Fruit fly (Drosophila melanogaster) whole organism, wandering third instar larva: ENCODE measurements around the gene RpS14a.
A peak's percentile ranks its signal among the peaks of the same experiment; 100 is the strongest.

Source experiments
- Abd-B ChIP-seq: fragments of >200 bp; optimal IDR thresholded peaks from 2 replicates; lab custom pipeline; 2017; ENCODE audit warnings: missing biosample characterization, missing genetic modification characterization
- CG32264 ChIP-seq: fragments of 200-800 bp; sonication (Bioruptor generic); optimal IDR thresholded peaks from 2 replicates; lab custom pipeline; 2016; ENCODE audit warnings: missing biosample characterization, missing genetic modification characterization
- CG9705 ChIP-seq: fragments of 200-800 bp; sonication (Bioruptor generic); optimal IDR thresholded peaks from 2 replicates; lab custom pipeline; 2018; ENCODE audit warnings: missing biosample characterization, mild to moderate bottlenecking, missing genetic modification characterization
- CrebA ChIP-seq: fragments of 200-800 bp; sonication (Bioruptor generic); optimal IDR thresholded peaks from 2 replicates; lab custom pipeline; 2016; ENCODE audit warnings: missing biosample characterization, mild to moderate bottlenecking, missing genetic modification characterization, borderline replicate concordance
- Dfd ChIP-seq: fragments of >200 bp; optimal IDR thresholded peaks from 2 replicates; lab custom pipeline; 2017; ENCODE audit warnings: missing biosample characterization, missing genetic modification characterization
- Dif ChIP-seq: fragments of 200-275, 200-300 bp; sonication (Bioruptor generic); optimal IDR thresholded peaks from 2 replicates; lab custom pipeline; 2018; ENCODE audit warnings: missing biosample characterization, missing genetic modification characterization; ENCODE audit not compliant: partially characterized antibody
- HLH106 ChIP-seq: fragments of 200-800 bp; optimal IDR thresholded peaks from 3 replicates; lab custom pipeline; 2019; ENCODE audit warnings: missing biosample characterization, mild to moderate bottlenecking, missing genetic modification characterization, moderate library complexity
- Hnf4 ChIP-seq: fragments of 200-800 bp; sonication (Bioruptor generic); optimal IDR thresholded peaks from 2 replicates; lab custom pipeline; 2016; ENCODE audit warnings: missing biosample characterization, mild to moderate bottlenecking, missing genetic modification characterization
- Hr78 ChIP-seq: fragments of >200 bp; optimal IDR thresholded peaks from 2 replicates; lab custom pipeline; 2017; ENCODE audit warnings: missing biosample characterization, missing genetic modification characterization
- Jra ChIP-seq: sonication (Bioruptor generic); optimal IDR thresholded peaks from 2 replicates; lab custom pipeline; 2016; ENCODE audit warnings: missing biosample characterization, missing genetic modification characterization
- Mio ChIP-seq: sonication (Bioruptor generic); optimal IDR thresholded peaks from 2 replicates; lab custom pipeline; 2016; ENCODE audit warnings: missing biosample characterization, missing genetic modification characterization
- Myc ChIP-seq: fragments of >200 bp; optimal IDR thresholded peaks from 2 replicates; lab custom pipeline; 2017
- OdsH ChIP-seq: fragments of 200-800 bp; sonication (Bioruptor generic); optimal IDR thresholded peaks from 2 replicates; lab custom pipeline; 2016; ENCODE audit warnings: missing biosample characterization, mild to moderate bottlenecking, missing genetic modification characterization
- Rel ChIP-seq, 2 experiments: fragments of 200-800 bp; sonication (Bioruptor generic) in 1 of 2; optimal IDR thresholded peaks; 2 replicates in 1 of 2; 3 replicates in 1 of 2; lab custom pipeline; 2016 to 2019; ENCODE audit warnings: mild to moderate bottlenecking in 2 of 2, missing biosample characterization in 2 of 2, missing genetic modification characterization in 2 of 2, moderate library complexity in 1 of 2
- Sp1 ChIP-seq: fragments of 200-800 bp; sonication (Bioruptor generic); optimal IDR thresholded peaks from 3 replicates; lab custom pipeline; 2019; ENCODE audit warnings: missing biosample characterization, mild to moderate bottlenecking, missing genetic modification characterization, moderate library complexity
- Vsx2 ChIP-seq: fragments of 200-300, 225-300 bp; sonication (Bioruptor generic); optimal IDR thresholded peaks from 2 replicates; lab custom pipeline; 2018; ENCODE audit warnings: missing biosample characterization, missing genetic modification characterization; ENCODE audit not compliant: partially characterized antibody
- brk ChIP-seq: fragments of 200-800 bp; sonication (Bioruptor generic); optimal IDR thresholded peaks from 2 replicates; lab custom pipeline; 2016; ENCODE audit warnings: missing biosample characterization, mild to moderate bottlenecking, missing genetic modification characterization
- dl ChIP-seq, 2 experiments: fragments of 175-275, 200-275 bp in 1 of 2; fragments of 200-275 bp in 1 of 2; sonication (Bioruptor generic); optimal IDR thresholded peaks; lab custom pipeline; 2018; ENCODE audit warnings: mild to moderate bottlenecking in 2 of 2, missing biosample characterization in 2 of 2, missing genetic modification characterization in 2 of 2, moderate library complexity in 2 of 2; ENCODE audit not compliant: partially characterized antibody in 2 of 2, insufficient read depth in 1 of 2
- dmrt93B ChIP-seq: fragments of 200-800 bp; sonication (Bioruptor generic); optimal IDR thresholded peaks from 2 replicates; lab custom pipeline; 2018; ENCODE audit warnings: missing biosample characterization, mild to moderate bottlenecking, missing genetic modification characterization
- dsf ChIP-seq: sonication (Bioruptor generic); optimal IDR thresholded peaks from 2 replicates; lab custom pipeline; 2016; ENCODE audit warnings: missing biosample characterization, missing genetic modification characterization, borderline replicate concordance
- ey ChIP-seq: fragments of 200-800 bp; sonication (Bioruptor generic); optimal IDR thresholded peaks from 2 replicates; lab custom pipeline; 2016; ENCODE audit warnings: missing biosample characterization, missing genetic modification characterization
- foxo ChIP-seq, 2 experiments: fragments of 200-800 bp; sonication (Bioruptor generic); optimal IDR thresholded peaks; 2 replicates in 1 of 2; 3 replicates in 1 of 2; lab custom pipeline; 2016 to 2017; ENCODE audit warnings: missing biosample characterization in 2 of 2, missing genetic modification characterization in 2 of 2
- fru ChIP-seq: fragments of 200-800 bp; sonication (Bioruptor generic); optimal IDR thresholded peaks from 3 replicates; lab custom pipeline; 2016; ENCODE audit warnings: missing biosample characterization, mild to moderate bottlenecking, missing genetic modification characterization
- h ChIP-seq: fragments of 200-800 bp; sonication (Bioruptor generic); optimal IDR thresholded peaks from 3 replicates; lab custom pipeline; 2016; ENCODE audit warnings: missing biosample characterization, mild to moderate bottlenecking, missing genetic modification characterization
- jim ChIP-seq: fragments of 175-275, 200-325 bp; sonication (Bioruptor generic); optimal IDR thresholded peaks from 2 replicates; lab custom pipeline; 2016; ENCODE audit warnings: missing biosample characterization, mild to moderate bottlenecking, missing genetic modification characterization
- lola ChIP-seq: fragments of >200 bp; optimal IDR thresholded peaks from 2 replicates; lab custom pipeline; 2017; ENCODE audit warnings: missing biosample characterization, missing genetic modification characterization
- pan ChIP-seq: fragments of >200 bp; optimal IDR thresholded peaks from 2 replicates; lab custom pipeline; 2017
- rgr ChIP-seq: fragments of 200-800 bp; sonication (Bioruptor generic); optimal IDR thresholded peaks from 3 replicates; lab custom pipeline; 2016; ENCODE audit warnings: missing biosample characterization, mild to moderate bottlenecking, missing genetic modification characterization
- sv ChIP-seq: fragments of 200-800 bp; sonication (Bioruptor generic); optimal IDR thresholded peaks from 3 replicates; lab custom pipeline; 2016; ENCODE audit warnings: missing biosample characterization, missing genetic modification characterization
- usp ChIP-seq: fragments of >200 bp; optimal IDR thresholded peaks from 2 replicates; lab custom pipeline; 2017; ENCODE audit warnings: missing biosample characterization, missing genetic modification characterization
- woc ChIP-seq: sonication (Bioruptor generic); optimal IDR thresholded peaks from 2 replicates; lab custom pipeline; 2016; ENCODE audit warnings: missing biosample characterization, mild to moderate bottlenecking, missing genetic modification characterization

The RpS14a gene

DNA sequence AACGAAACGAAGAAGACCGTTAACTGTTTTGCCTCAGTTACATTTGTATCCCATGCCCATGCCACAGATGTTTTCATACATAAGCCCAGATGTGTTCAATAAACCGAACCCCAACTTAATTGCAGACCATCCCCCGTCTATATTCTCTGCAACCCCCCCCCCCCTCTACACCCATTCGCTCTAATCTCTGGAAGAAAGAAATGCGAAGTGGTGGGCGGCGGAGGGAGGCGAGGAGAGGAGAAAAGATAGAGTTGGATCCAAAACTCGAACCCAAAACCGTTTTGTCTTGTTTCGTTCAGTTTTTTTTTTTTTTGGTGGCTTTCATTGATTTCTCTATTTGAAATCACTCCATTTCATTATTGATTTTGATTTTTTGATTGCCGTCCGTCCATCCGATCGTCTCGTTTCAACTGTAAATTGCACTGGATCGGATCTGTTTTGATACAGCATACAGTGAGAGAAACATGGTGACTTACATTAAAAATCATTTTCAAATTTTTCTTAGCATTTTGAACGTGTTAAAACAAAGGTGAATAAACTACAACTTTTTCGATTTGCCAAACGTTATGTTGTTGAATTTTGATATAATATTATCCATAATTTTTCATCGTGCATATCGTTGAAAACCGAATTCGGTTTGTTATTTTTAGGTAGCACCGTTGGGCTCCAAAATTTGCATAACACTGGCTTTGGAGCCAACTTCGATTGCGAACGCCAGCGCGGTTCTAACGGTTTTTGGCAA is 42.1 kb downstream of the RpS14a start:
- TF ChIP-seq CG32264 (no peak), Sp1 (GFP tag; lab: Kevin White, UChicago) (no peak), Hnf4 (GFP tag; lab: Kevin White, UChicago) (peak; percentile 2), sv (GFP tag; lab: Kevin White, UChicago) (no peak), brk (GFP tag; lab: Kevin White, UChicago) (no peak), Dfd (GFP tag; lab: Kevin White, UChicago) (peak; percentile 9), Mio (GFP tag; lab: Kevin White, UChicago) (no peak), fru (GFP tag; lab: Kevin White, UChicago) (no peak), OdsH (GFP tag; lab: Kevin White, UChicago) (no peak), lola (GFP tag; lab: Kevin White, UChicago) (no peak), Abd-B (GFP tag; lab: Kevin White, UChicago) (no peak), Myc (no peak), ey (GFP tag; lab: Kevin White, UChicago) (peak; percentile 3), rgr (GFP tag; lab: Kevin White, UChicago) (no peak), Jra (GFP tag; lab: Kevin White, UChicago) (no peak), h (GFP tag; lab: Kevin White, UChicago) (no peak), pan (lab: Kevin White, UChicago) (no peak), foxo (GFP tag; optimal IDR thresholded peaks at IDR 0.05; lab: Kevin White, UChicago) (peak in 1 of 2 experiments; percentile 12)

DNA sequence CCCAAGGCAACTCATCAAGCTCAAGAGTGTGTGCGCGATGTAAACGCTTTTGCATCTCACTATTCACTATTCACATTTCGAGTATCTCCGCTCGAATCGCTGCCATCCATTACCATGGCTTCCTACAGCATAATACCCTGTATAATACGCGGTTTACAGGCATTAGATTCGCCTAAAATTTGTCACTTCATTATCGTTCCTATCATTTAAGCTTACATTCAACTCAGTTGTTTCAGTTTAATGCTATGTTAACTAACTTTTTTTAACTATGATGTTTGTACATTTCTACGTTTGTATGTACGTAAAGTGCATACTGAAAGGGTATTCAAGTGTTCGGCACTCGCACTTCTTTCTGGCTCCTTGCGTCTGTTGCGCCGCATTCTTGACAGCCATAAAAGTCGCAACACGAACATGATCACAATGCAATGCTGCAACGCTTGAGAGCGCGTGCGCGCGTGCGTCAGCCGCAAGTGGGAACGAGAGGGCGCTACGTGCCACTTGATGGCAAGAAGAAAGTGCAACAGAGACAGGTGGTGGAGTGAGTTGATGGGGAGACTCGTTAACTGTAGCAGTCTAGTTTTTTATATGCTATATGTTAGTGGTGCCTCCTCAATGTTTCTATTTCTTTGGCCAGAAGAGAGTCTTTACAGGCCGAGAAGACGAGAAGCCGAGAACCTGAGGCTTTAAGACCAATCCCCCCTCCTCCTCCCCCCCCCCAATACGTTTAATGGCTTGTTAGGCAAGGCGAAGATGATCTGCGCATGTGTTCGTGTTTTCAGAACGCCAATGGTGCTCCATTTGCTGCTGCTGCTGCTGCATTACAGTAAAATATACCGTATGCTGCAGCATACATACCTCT is 43.7 kb downstream of the RpS14a start:
- TF ChIP-seq rgr (GFP tag; lab: Kevin White, UChicago) (no peak), Dfd (GFP tag; lab: Kevin White, UChicago) (peak; percentile 81), jim (no peak), brk (GFP tag; lab: Kevin White, UChicago) (no peak), fru (GFP tag; lab: Kevin White, UChicago) (no peak), CrebA (GFP tag; lab: Kevin White, UChicago) (no peak), Myc (no peak), Vsx2 (no peak), dsf (GFP tag; lab: Kevin White, UChicago) (no peak), pan (lab: Kevin White, UChicago) (peak; percentile 30), dl (GFP tag; optimal IDR thresholded peaks at IDR 0.05; lab: Kevin White, UChicago; ENCODE audit: insufficient read depth in 1 of 2, partially characterized antibody in 2 of 2) (no peak), woc (peak; percentile 50)

DNA sequence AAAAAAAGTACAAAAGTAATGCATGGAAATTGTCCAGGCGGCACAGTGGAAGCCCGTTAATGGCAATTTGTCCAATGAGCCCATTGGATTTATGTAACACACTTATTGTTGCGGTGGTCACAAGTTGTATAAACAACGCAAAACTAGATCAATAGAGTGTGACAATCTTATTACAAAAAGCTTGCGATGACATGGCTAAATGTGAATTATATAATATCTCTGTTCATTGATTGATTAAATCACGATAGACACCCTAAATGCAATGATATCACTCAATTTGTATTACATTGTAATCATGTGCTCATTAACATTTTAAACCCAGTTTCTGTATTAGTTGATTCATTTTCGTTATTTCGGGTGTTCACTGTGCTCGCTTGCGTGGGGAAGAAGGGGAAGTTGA is 44.5 kb downstream of the RpS14a start:
- TF ChIP-seq Vsx2 (no peak), brk (GFP tag; lab: Kevin White, UChicago) (no peak), dmrt93B (GFP tag; lab: Kevin White, UChicago) (no peak), Myc (no peak), HLH106 (tag; lab: Kevin White, UChicago) (peak; percentile 30), woc (peak; percentile 36), Hr78 (no peak), pan (lab: Kevin White, UChicago) (no peak), fru (GFP tag; lab: Kevin White, UChicago) (peak; percentile 42)

DNA sequence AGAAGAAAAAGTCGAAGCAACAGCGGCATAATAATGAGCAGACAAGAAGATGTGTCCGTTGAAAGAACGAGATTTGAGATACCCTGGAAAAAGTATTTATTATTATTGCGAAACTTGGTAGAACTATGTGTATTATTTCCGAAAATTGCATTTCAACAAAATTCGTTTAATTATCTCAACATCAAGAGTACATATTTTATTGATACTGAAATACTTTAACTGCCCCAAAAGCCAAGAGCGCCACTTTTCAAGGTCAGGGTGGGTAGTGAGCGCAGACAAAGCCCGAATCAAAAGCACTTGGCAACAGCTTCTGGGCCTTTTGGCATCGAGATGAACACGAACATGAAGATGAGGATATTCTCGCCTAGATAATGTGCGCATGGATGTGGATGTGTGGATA is 45.7 kb downstream of the RpS14a start:
- TF ChIP-seq Rel (GFP tag; optimal IDR thresholded peaks at IDR 0.05; lab: Kevin White, UChicago) (no peak), Rel (tag; optimal IDR thresholded peaks at IDR 0.05; lab: Kevin White, UChicago) (no peak), usp (GFP tag; lab: Kevin White, UChicago) (no peak), HLH106 (tag; lab: Kevin White, UChicago) (no peak), Dif (no peak), Hr78 (no peak), sv (GFP tag; lab: Kevin White, UChicago) (no peak), brk (GFP tag; lab: Kevin White, UChicago) (no peak), h (GFP tag; lab: Kevin White, UChicago) (no peak), dl (GFP tag; optimal IDR thresholded peaks at IDR 0.05; lab: Kevin White, UChicago; ENCODE audit: insufficient read depth in 1 of 2, partially characterized antibody in 2 of 2) (no peak), OdsH (GFP tag; lab: Kevin White, UChicago) (no peak), Hnf4 (GFP tag; lab: Kevin White, UChicago) (no peak), rgr (GFP tag; lab: Kevin White, UChicago) (no peak), jim (no peak), ey (GFP tag; lab: Kevin White, UChicago) (no peak), CG32264 (no peak), dmrt93B (GFP tag; lab: Kevin White, UChicago) (no peak), Vsx2 (no peak), CG9705 (GFP tag; lab: Kevin White, UChicago) (no peak)
- TF ChIP-seq, all 38 proteins: peak for 0
